Worm (Caenorhabditis elegans) whole organism, mixed stage, embryonic: ENCODE data around the gene nstp-10.
A peak's percentile ranks its signal among the peaks of the same experiment; 100 is the strongest.

Source experiments
- M03D4.4 ChIP-seq: sonication (generic microtip); optimal IDR thresholded peaks from 2 replicates; lab custom pipeline; 2017; ENCODE audit warnings: mild to moderate bottlenecking, missing genetic modification characterization, missing compliant biosample characterization
- bed-3 ChIP-seq: fragments of 200-800 bp; sonication (Bioruptor generic); optimal IDR thresholded peaks from 3 replicates; lab custom pipeline; 2018; ENCODE audit warnings: mild to moderate bottlenecking, missing genetic modification characterization, moderate library complexity, missing compliant biosample characterization
- blmp-1 ChIP-seq: fragments of 150-350 bp; optimal IDR thresholded peaks from 2 replicates; lab custom pipeline; 2014; ENCODE audit warnings: missing biosample characterization, missing genetic modification characterization
- ceh-39 ChIP-seq: fragments of 150-350 bp; optimal IDR thresholded peaks from 2 replicates; lab custom pipeline; 2014; ENCODE audit warnings: missing biosample characterization, missing genetic modification characterization
- ceh-43 ChIP-seq: fragments of 200-800 bp; sonication (Bioruptor generic); optimal IDR thresholded peaks from 2 replicates; lab custom pipeline; 2018; ENCODE audit warnings: mild to moderate bottlenecking, missing genetic modification characterization, moderate library complexity, missing compliant biosample characterization
- ceh-83 ChIP-seq: fragments of 200-800 bp; sonication (Bioruptor generic); optimal IDR thresholded peaks from 2 replicates; lab custom pipeline; 2018; ENCODE audit warnings: mild to moderate bottlenecking, missing genetic modification characterization, missing compliant biosample characterization
- ces-1 ChIP-seq: fragments of 150-350 bp; optimal IDR thresholded peaks from 2 replicates; lab custom pipeline; 2014; ENCODE audit warnings: missing biosample characterization, missing genetic modification reagents, missing genetic modification characterization
- cnd-1 ChIP-seq: fragments of 200-800 bp; sonication (Bioruptor generic); optimal IDR thresholded peaks from 2 replicates; lab custom pipeline; 2018; ENCODE audit warnings: mild to moderate bottlenecking, missing genetic modification characterization, missing compliant biosample characterization
- drap-1 ChIP-seq: fragments of 200-800 bp; sonication (Bioruptor generic); optimal IDR thresholded peaks from 3 replicates; lab custom pipeline; 2018; ENCODE audit warnings: mild to moderate bottlenecking, missing genetic modification characterization, missing compliant biosample characterization
- elt-1 ChIP-seq: sonication (generic microtip); optimal IDR thresholded peaks from 2 replicates; lab custom pipeline; 2017; ENCODE audit warnings: missing genetic modification characterization, mild to moderate bottlenecking, missing compliant biosample characterization, antibody characterized with exemption, moderate library complexity, borderline replicate concordance; ENCODE audit not compliant: insufficient read depth
- elt-3 ChIP-seq: fragments of 150-350 bp; optimal IDR thresholded peaks from 2 replicates; lab custom pipeline; 2014; ENCODE audit warnings: missing biosample characterization, missing genetic modification characterization
- flh-1 ChIP-seq: fragments of 200-800 bp; sonication (Bioruptor generic); optimal IDR thresholded peaks from 2 replicates; lab custom pipeline; 2018; ENCODE audit warnings: mild to moderate bottlenecking, missing genetic modification characterization, moderate library complexity, missing compliant biosample characterization
- ham-2 ChIP-seq: fragments of 200-800 bp; sonication (Bioruptor generic); optimal IDR thresholded peaks from 2 replicates; lab custom pipeline; 2018; ENCODE audit warnings: mild to moderate bottlenecking, missing genetic modification characterization, missing compliant biosample characterization
- hlh-1 ChIP-seq: fragments of 150-350 bp; optimal IDR thresholded peaks from 2 replicates; lab custom pipeline; 2014; ENCODE audit warnings: missing biosample characterization, missing genetic modification reagents, missing genetic modification characterization
- lin-13 ChIP-seq: fragments of 150-350 bp; optimal IDR thresholded peaks from 2 replicates; lab custom pipeline; 2014; ENCODE audit warnings: missing biosample characterization, missing genetic modification characterization
- lin-32 ChIP-seq: fragments of 200-800 bp; sonication (Bioruptor generic); optimal IDR thresholded peaks from 2 replicates; lab custom pipeline; 2018; ENCODE audit warnings: mild to moderate bottlenecking, missing genetic modification characterization, missing compliant biosample characterization
- lsy-2 ChIP-seq: fragments of 150-350 bp; optimal IDR thresholded peaks from 2 replicates; lab custom pipeline; 2014; ENCODE audit warnings: missing biosample characterization, missing genetic modification characterization
- mab-5 ChIP-seq: fragments of 150-350 bp; optimal IDR thresholded peaks from 2 replicates; lab custom pipeline; 2014; ENCODE audit warnings: missing biosample characterization, missing genetic modification characterization
- mep-1 ChIP-seq: fragments of 150-350 bp; optimal IDR thresholded peaks from 2 replicates; lab custom pipeline; 2017; ENCODE audit warnings: missing biosample characterization, missing genetic modification reagents, missing genetic modification characterization, inconsistent platforms
- mls-2 ChIP-seq: sonication (generic microtip); optimal IDR thresholded peaks from 2 replicates; lab custom pipeline; 2016; ENCODE audit warnings: mild to moderate bottlenecking, missing genetic modification characterization, moderate library complexity, missing compliant biosample characterization
- nhr-12 ChIP-seq: fragments of 150-350 bp; optimal IDR thresholded peaks from 2 replicates; lab custom pipeline; 2014; ENCODE audit warnings: missing biosample characterization, missing genetic modification characterization
- nhr-2 ChIP-seq: fragments of 150-350 bp; optimal IDR thresholded peaks from 2 replicates; lab custom pipeline; 2014; ENCODE audit warnings: missing biosample characterization, missing genetic modification characterization
- nhr-237 ChIP-seq: fragments of 150-350 bp; optimal IDR thresholded peaks from 2 replicates; lab custom pipeline; 2014; ENCODE audit warnings: missing biosample characterization, missing genetic modification characterization
- nhr-28 ChIP-seq: fragments of 150-350 bp; optimal IDR thresholded peaks from 2 replicates; lab custom pipeline; 2014; ENCODE audit warnings: missing biosample characterization, missing genetic modification characterization
- nhr-76 ChIP-seq: sonication (generic microtip); optimal IDR thresholded peaks from 2 replicates; lab custom pipeline; 2017; ENCODE audit warnings: missing biosample characterization, missing genetic modification characterization
- pha-4 ChIP-seq: fragments of 150-350 bp; optimal IDR thresholded peaks from 2 replicates; lab custom pipeline; 2018; ENCODE audit warnings: missing biosample characterization, missing genetic modification reagents, missing genetic modification characterization
- sem-2 ChIP-seq: fragments of 200-800 bp; sonication (Bioruptor generic); optimal IDR thresholded peaks from 2 replicates; lab custom pipeline; 2018; ENCODE audit warnings: mild to moderate bottlenecking, missing genetic modification characterization, missing compliant biosample characterization
- snpc-4 ChIP-seq: fragments of 150-350 bp; optimal IDR thresholded peaks from 2 replicates; lab custom pipeline; 2014; ENCODE audit warnings: missing biosample characterization, missing genetic modification characterization
- sptf-1 ChIP-seq: sonication (generic microtip); optimal IDR thresholded peaks from 2 replicates; lab custom pipeline; 2017; ENCODE audit warnings: mild to moderate bottlenecking, missing genetic modification characterization, moderate library complexity, missing compliant biosample characterization
- tbx-8 ChIP-seq: fragments of 200-800 bp; sonication (Bioruptor generic); optimal IDR thresholded peaks from 2 replicates; lab custom pipeline; 2018; ENCODE audit warnings: mild to moderate bottlenecking, missing genetic modification characterization, moderate library complexity, missing compliant biosample characterization
- unc-120 ChIP-seq: sonication (generic microtip); optimal IDR thresholded peaks from 2 replicates; lab custom pipeline; 2017; ENCODE audit warnings: missing genetic modification characterization, missing compliant biosample characterization; ENCODE audit not compliant: poor library complexity, severe bottlenecking
- unc-39 ChIP-seq: fragments of 150-350 bp; optimal IDR thresholded peaks from 2 replicates; lab custom pipeline; 2014; ENCODE audit warnings: missing biosample characterization, missing genetic modification characterization
- unc-62 ChIP-seq: fragments of 150-350 bp; optimal IDR thresholded peaks from 2 replicates; lab custom pipeline; 2014; ENCODE audit warnings: missing biosample characterization, missing genetic modification reagents, missing genetic modification characterization
- zip-8 ChIP-seq: fragments of 150-350 bp; optimal IDR thresholded peaks from 2 replicates; lab custom pipeline; 2014; ENCODE audit warnings: missing biosample characterization, missing genetic modification characterization
- ztf-11 ChIP-seq: fragments of 150-350 bp; optimal IDR thresholded peaks from 2 replicates; lab custom pipeline; 2014; ENCODE audit warnings: missing biosample characterization, missing genetic modification characterization

The nstp-10 gene

DNA sequence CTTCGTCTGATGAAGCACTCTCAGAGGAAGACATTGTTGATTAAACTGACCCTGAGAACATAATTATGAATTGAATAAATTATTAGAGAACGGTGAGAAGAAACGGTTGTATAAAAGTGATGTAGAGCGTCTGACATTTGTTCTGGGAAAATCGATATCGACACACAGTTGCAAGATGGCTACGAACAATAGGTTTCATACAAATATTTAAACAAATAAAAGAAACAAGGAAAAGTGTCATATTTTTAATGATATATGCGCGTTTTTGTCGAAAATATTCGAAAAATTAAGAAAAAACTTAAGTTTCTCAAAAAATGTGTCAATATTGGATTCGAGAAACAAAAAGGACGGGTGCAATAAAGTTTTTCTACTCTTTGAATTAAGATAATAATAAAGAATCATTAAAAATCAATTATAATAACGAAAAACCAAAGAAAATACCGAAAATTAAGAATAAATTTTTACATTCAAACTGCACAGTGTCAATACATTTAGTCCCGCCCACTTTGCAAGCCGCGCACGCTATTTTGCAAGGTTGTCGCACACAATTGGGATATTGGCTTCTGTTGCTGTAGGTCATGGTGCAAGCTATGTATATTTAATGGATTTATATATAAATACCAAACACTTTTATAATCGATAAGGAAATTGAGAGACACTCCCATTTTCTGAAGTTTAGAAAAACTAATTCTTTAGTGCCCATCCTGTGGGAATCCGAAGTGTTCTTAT is 33.1 kb upstream of the nstp-10 start, which contains the start of gene rtfo-1:
TSS of gene rtfo-1 (minus strand) at position 51 of the 729 bp plus-strand sequence.
- TF ChIP-seq unc-62 (GFP tag; lab: Kevin White, UChicago) (no peak), ceh-83 (GFP tag; lab: Kevin White, UChicago) (peak; percentile 58), bed-3 (GFP tag; lab: Kevin White, UChicago) (peak; percentile 8), ceh-39 (tag; lab: Kevin White, UChicago) (no peak), ces-1 (GFP tag; lab: Kevin White, UChicago) (peak; percentile 39), nhr-2 (tag; lab: Kevin White, UChicago) (no peak), sem-2 (no peak), nhr-237 (peak; percentile 6), ceh-43 (GFP tag; lab: Kevin White, UChicago) (peak; percentile 72), elt-3 (tag; lab: Kevin White, UChicago) (no peak), snpc-4 (tag; lab: Kevin White, UChicago) (no peak), mab-5 (no peak), tbx-8 (GFP tag; lab: Kevin White, UChicago) (no peak), pha-4 (tag; lab: Kevin White, UChicago) (peak; percentile 24), M03D4.4 (tag; lab: Kevin White, UChicago) (peak; percentile 69), nhr-28 (tag; lab: Kevin White, UChicago) (no peak), lin-32 (GFP tag; lab: Kevin White, UChicago) (peak; percentile 10), cnd-1 (peak; percentile 61), ztf-11 (tag; lab: Kevin White, UChicago) (peak; percentile 57), zip-8 (tag; lab: Kevin White, UChicago) (no peak), hlh-1 (tag; lab: Kevin White, UChicago) (peak; percentile 65), unc-120 (no peak), sptf-1 (tag; lab: Kevin White, UChicago) (peak; percentile 85), blmp-1 (tag; lab: Kevin White, UChicago) (peak; percentile 25), mls-2 (tag; lab: Kevin White, UChicago) (peak; percentile 54), ham-2 (GFP tag; lab: Kevin White, UChicago) (peak; percentile 54), lsy-2 (tag; lab: Kevin White, UChicago) (peak; percentile 26), mep-1 (tag; lab: Kevin White, UChicago) (peak; percentile 65), elt-1 (tag; lab: Kevin White, UChicago) (no peak), nhr-12 (no peak), flh-1 (GFP tag; lab: Kevin White, UChicago) (no peak), unc-39 (tag; lab: Kevin White, UChicago) (no peak), lin-13 (tag; lab: Kevin White, UChicago) (peak; percentile 39), drap-1 (peak; percentile 58), nhr-76 (tag; lab: Kevin White, UChicago) (peak; percentile 69)
- TF ChIP-seq, all 35 proteins: peak for 20

- TF ChIP-seq nhr-28 (tag; lab: Kevin White, UChicago) = no peak
- no peak for TF ChIP-seq unc-39 (tag; lab: Kevin White, UChicago)
- TF ChIP-seq lin-13 (tag; lab: Kevin White, UChicago) = no peak
- TF ChIP-seq lin-32 (GFP tag; lab: Kevin White, UChicago) = no peak
- TF ChIP-seq pha-4 (tag; lab: Kevin White, UChicago) = no peak
- no peak for TF ChIP-seq nhr-2 (tag; lab: Kevin White, UChicago)
- TF ChIP-seq ceh-39 (tag; lab: Kevin White, UChicago) = no peak
These were observed 27.4 kb upstream of the nstp-10 start, which contains the start of gene F25B3.2 for ce11 chrV:9576991-9577390. TSS of gene F25B3.2 (plus strand) at chrV:9577291.

DNA sequence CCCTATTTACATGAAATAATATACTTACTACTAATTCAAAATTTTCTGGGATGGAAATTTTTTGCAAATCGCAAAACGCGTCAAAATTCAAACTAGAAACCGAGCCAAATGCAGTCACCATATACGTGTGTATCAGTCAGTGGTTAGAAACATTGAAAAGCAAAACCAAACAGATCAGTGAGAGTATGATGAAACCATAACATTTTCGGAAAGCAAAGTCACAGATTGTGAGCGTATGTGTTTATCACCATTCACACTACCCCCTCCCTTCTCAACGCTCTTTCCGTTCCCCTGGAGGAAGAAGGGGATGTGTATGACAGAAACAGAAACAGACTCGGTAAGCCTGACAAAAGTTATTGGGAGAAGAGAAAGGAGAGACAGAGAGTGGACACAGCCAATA is 22.0 kb upstream of the nstp-10 start:
- TF ChIP-seq unc-62 (GFP tag; lab: Kevin White, UChicago) (no peak), drap-1 (no peak), hlh-1 (tag; lab: Kevin White, UChicago) (no peak), mab-5 (no peak), unc-120 (no peak), blmp-1 (tag; lab: Kevin White, UChicago) (no peak), elt-1 (tag; lab: Kevin White, UChicago) (no peak), ceh-83 (GFP tag; lab: Kevin White, UChicago) (no peak), unc-39 (tag; lab: Kevin White, UChicago) (no peak), tbx-8 (GFP tag; lab: Kevin White, UChicago) (no peak), ceh-43 (GFP tag; lab: Kevin White, UChicago) (no peak), nhr-28 (tag; lab: Kevin White, UChicago) (no peak), lsy-2 (tag; lab: Kevin White, UChicago) (no peak)
- TF ChIP-seq, all 35 proteins: peak for 0
